Fruit fly (Drosophila melanogaster) whole organism, embryonic: ENCODE measurements around the gene Rab3-GEF.
A peak's percentile ranks its signal among the peaks of the same experiment; 100 is the strongest.

Experiments used
- Adf1 ChIP-seq: fragments of 200-800 bp; sonication (Bioruptor generic); IDR thresholded peaks from 2 replicates; pipeline ENCODE4 v1.3.6; 2022; ENCODE audit warnings: missing biosample characterization, missing genetic modification characterization
- CG10209 ChIP-seq: fragments of 200-800 bp; sonication (Bioruptor generic); optimal IDR thresholded peaks from 3 replicates; lab custom pipeline; 2017; ENCODE audit warnings: missing biosample characterization, mild to moderate bottlenecking, missing genetic modification characterization, missing genetic modification reagents
- CG1024 ChIP-seq: fragments of 200-800 bp; sonication (Bioruptor generic); IDR thresholded peaks from 2 replicates; pipeline ENCODE4 v1.3.6; 2022; ENCODE audit warnings: missing biosample characterization, missing genetic modification characterization
- CG12155 ChIP-seq: fragments of 200-800 bp; sonication (Bioruptor generic); optimal IDR thresholded peaks from 3 replicates; lab custom pipeline; 2016; ENCODE audit warnings: missing biosample characterization, missing genetic modification characterization
- CG12391 ChIP-seq: fragments of 200-800 bp; sonication (Bioruptor generic); optimal IDR thresholded peaks from 3 replicates; lab custom pipeline; 2018; ENCODE audit warnings: missing biosample characterization, mild to moderate bottlenecking, missing genetic modification characterization, moderate library complexity
- CG14710 ChIP-seq: fragments of 200-800 bp; sonication (Bioruptor generic); optimal IDR thresholded peaks from 3 replicates; lab custom pipeline; 2019; ENCODE audit warnings: missing biosample characterization, mild to moderate bottlenecking, missing genetic modification characterization, moderate library complexity
- CG15479 ChIP-seq: fragments of 200-800 bp; sonication (Bioruptor generic); optimal IDR thresholded peaks from 3 replicates; lab custom pipeline; 2019; ENCODE audit warnings: missing biosample characterization, mild to moderate bottlenecking, missing genetic modification characterization, moderate library complexity
- CG1603 ChIP-seq: fragments of 200-800 bp; sonication (Bioruptor generic); optimal IDR thresholded peaks from 2 replicates; lab custom pipeline; 2019; ENCODE audit warnings: missing biosample characterization, mild to moderate bottlenecking, missing genetic modification characterization, moderate library complexity
- CG17186 ChIP-seq: fragments of 200-800 bp; sonication (Bioruptor generic); optimal IDR thresholded peaks from 3 replicates; lab custom pipeline; 2017; ENCODE audit warnings: missing biosample characterization, missing genetic modification reagents, missing genetic modification characterization
- CG2202 ChIP-seq: fragments of 200-800 bp; sonication (Bioruptor generic); optimal IDR thresholded peaks from 2 replicates; lab custom pipeline; 2018; ENCODE audit warnings: missing biosample characterization, mild to moderate bottlenecking, missing genetic modification characterization
- CG2712 ChIP-seq: fragments of 200-800 bp; optimal IDR thresholded peaks from 3 replicates; lab custom pipeline; 2019; ENCODE audit warnings: missing biosample characterization, mild to moderate bottlenecking, missing genetic modification characterization, moderate library complexity
- CG30403 ChIP-seq: fragments of 200-800 bp; sonication (Bioruptor generic); optimal IDR thresholded peaks from 3 replicates; lab custom pipeline; 2016; ENCODE audit warnings: missing biosample characterization, missing genetic modification characterization
- CG3281 ChIP-seq: fragments of 200-800 bp; sonication (Bioruptor generic); optimal IDR thresholded peaks from 3 replicates; lab custom pipeline; 2017; ENCODE audit warnings: missing biosample characterization, mild to moderate bottlenecking, missing genetic modification characterization
- CG4360 ChIP-seq: fragments of 200-800 bp; sonication (Bioruptor generic); IDR thresholded peaks from 2 replicates; pipeline ENCODE4 v1.3.6; 2022; ENCODE audit warnings: missing biosample characterization, missing genetic modification characterization
- CG4617 ChIP-seq: fragments of 200-800 bp; sonication (Bioruptor generic); optimal IDR thresholded peaks from 3 replicates; lab custom pipeline; 2016; ENCODE audit warnings: missing biosample characterization, missing genetic modification characterization, borderline replicate concordance
- CG6791 ChIP-seq: fragments of 200-800 bp; sonication (Bioruptor generic); IDR thresholded peaks from 3 replicates; pipeline ENCODE4 v1.3.6; 2022; ENCODE audit warnings: missing biosample characterization, missing genetic modification characterization; ENCODE audit not compliant: partially characterized antibody
- CG7556 ChIP-seq: fragments of 200-800 bp; sonication (Bioruptor generic); optimal IDR thresholded peaks from 2 replicates; lab custom pipeline; 2017; ENCODE audit warnings: missing biosample characterization, mild to moderate bottlenecking, missing genetic modification characterization
- CG7786 ChIP-seq: fragments of 200-800 bp; sonication (Bioruptor generic); optimal IDR thresholded peaks from 2 replicates; lab custom pipeline; 2016; ENCODE audit warnings: missing biosample characterization, missing genetic modification characterization
- CG7987 ChIP-seq: fragments of 200-800 bp; sonication (Bioruptor generic); optimal IDR thresholded peaks from 2 replicates; lab custom pipeline; 2018; ENCODE audit warnings: missing biosample characterization, mild to moderate bottlenecking, missing genetic modification characterization, moderate library complexity
- CG8290 ChIP-seq, 3 experiments: fragments of 200-800 bp; sonication (Bioruptor generic); optimal IDR thresholded peaks; 2 replicates each; lab custom pipeline; 2016 to 2019; ENCODE audit warnings: missing biosample characterization in 3 of 3, missing genetic modification characterization in 3 of 3, mild to moderate bottlenecking in 2 of 3, moderate library complexity in 1 of 3
- CG8924 ChIP-seq: fragments of 200-800 bp; optimal IDR thresholded peaks from 3 replicates; lab custom pipeline; 2019; ENCODE audit warnings: missing biosample characterization, mild to moderate bottlenecking, missing genetic modification characterization, moderate library complexity
- CG9727 ChIP-seq: fragments of 200-800 bp; sonication (Bioruptor generic); optimal IDR thresholded peaks from 3 replicates; lab custom pipeline; 2017; ENCODE audit warnings: missing biosample characterization, mild to moderate bottlenecking, missing genetic modification characterization
- CG9932 ChIP-seq: fragments of 200-800 bp; sonication (Bioruptor generic); IDR thresholded peaks from 2 replicates; pipeline ENCODE4 v1.3.6; 2022; ENCODE audit warnings: missing biosample characterization, missing genetic modification characterization
- CoRest ChIP-seq: fragments of 200-800 bp; sonication (Bioruptor generic); optimal IDR thresholded peaks from 3 replicates; lab custom pipeline; 2018; ENCODE audit warnings: missing biosample characterization, mild to moderate bottlenecking, missing genetic modification characterization, moderate library complexity
- E2f2 ChIP-seq: fragments of 200-800 bp; sonication (Bioruptor generic); IDR thresholded peaks from 2 replicates; pipeline ENCODE4 v1.3.6; 2022; ENCODE audit warnings: missing biosample characterization, missing genetic modification characterization
- Ets65A ChIP-seq: fragments of 200-800 bp; sonication (Bioruptor generic); peaks from one replicate; lab custom pipeline; 2016; ENCODE audit warnings: missing biosample characterization, missing genetic modification characterization
- Ets97D ChIP-seq: fragments of 200-800 bp; sonication (Bioruptor generic); optimal IDR thresholded peaks from 3 replicates; lab custom pipeline; 2016; ENCODE audit warnings: missing biosample characterization, missing genetic modification characterization
- Fer2 ChIP-seq: fragments of 200-800 bp; sonication (Bioruptor generic); optimal IDR thresholded peaks from 2 replicates; lab custom pipeline; 2018; ENCODE audit warnings: missing biosample characterization, mild to moderate bottlenecking, missing genetic modification characterization, moderate library complexity
- Mad ChIP-seq: fragments of 200-800 bp; sonication (Bioruptor generic); optimal IDR thresholded peaks from 2 replicates; lab custom pipeline; 2016; ENCODE audit warnings: missing biosample characterization, missing genetic modification characterization
- NC2β ChIP-seq: fragments of 200-800 bp; sonication (Bioruptor generic); optimal IDR thresholded peaks from 2 replicates; lab custom pipeline; 2016; ENCODE audit warnings: missing biosample characterization, missing genetic modification characterization
- Neu2 ChIP-seq: fragments of 200-800 bp; sonication (Bioruptor generic); optimal IDR thresholded peaks from 3 replicates; lab custom pipeline; 2016; ENCODE audit warnings: missing biosample characterization, missing genetic modification characterization, borderline replicate concordance
- Nf-YC ChIP-seq: fragments of 200-800 bp; optimal IDR thresholded peaks from 3 replicates; lab custom pipeline; 2019; ENCODE audit warnings: missing biosample characterization, mild to moderate bottlenecking, missing genetic modification characterization, moderate library complexity
- Opbp ChIP-seq: fragments of 200-800 bp; sonication (Bioruptor generic); IDR thresholded peaks from 3 replicates; pipeline ENCODE4 v1.3.6; 2022; ENCODE audit warnings: missing biosample characterization, missing genetic modification characterization; ENCODE audit not compliant: partially characterized antibody
- PHDP ChIP-seq: fragments of 200-800 bp; sonication (Bioruptor generic); optimal IDR thresholded peaks from 3 replicates; lab custom pipeline; 2018; ENCODE audit warnings: missing biosample characterization, mild to moderate bottlenecking, missing genetic modification characterization, moderate library complexity
- Pdp1 ChIP-seq, 2 experiments: fragments of 200-800 bp; sonication (Bioruptor generic); optimal IDR thresholded peaks; 3 replicates each; lab custom pipeline; 2016; ENCODE audit warnings: missing biosample characterization in 2 of 2, missing genetic modification characterization in 2 of 2, mild to moderate bottlenecking in 1 of 2, moderate library complexity in 1 of 2
- Rx ChIP-seq: fragments of 200-800 bp; sonication (Bioruptor generic); IDR thresholded peaks from 2 replicates; pipeline ENCODE4 v1.3.6; 2022; ENCODE audit warnings: missing biosample characterization, missing genetic modification characterization
- Sin3A ChIP-seq: fragments of >200 bp; optimal IDR thresholded peaks from 2 replicates; lab custom pipeline; 2018
- Sry-β ChIP-seq: fragments of 200-800 bp; sonication (Bioruptor generic); optimal IDR thresholded peaks from 2 replicates; lab custom pipeline; 2018; ENCODE audit warnings: missing biosample characterization, mild to moderate bottlenecking, missing genetic modification characterization, moderate library complexity
- Sry-δ ChIP-seq: fragments of 200-800 bp; sonication (Bioruptor generic); optimal IDR thresholded peaks from 2 replicates; lab custom pipeline; 2016; ENCODE audit warnings: missing biosample characterization, missing genetic modification characterization
- YL-1 ChIP-seq: fragments of 200-800 bp; sonication (Bioruptor generic); optimal IDR thresholded peaks from 3 replicates; lab custom pipeline; 2017; ENCODE audit warnings: missing biosample characterization, mild to moderate bottlenecking, missing genetic modification characterization
- ato ChIP-seq: fragments of 200-800 bp; sonication (Bioruptor generic); IDR thresholded peaks from 2 replicates; pipeline ENCODE4 v1.3.6; 2022; ENCODE audit warnings: missing biosample characterization, missing genetic modification characterization; ENCODE audit not compliant: partially characterized antibody
- br ChIP-seq: fragments of >200 bp; optimal IDR thresholded peaks from 2 replicates; lab custom pipeline; 2017
- chif ChIP-seq, 2 experiments: fragments of 200-800 bp; sonication (Bioruptor generic); optimal IDR thresholded peaks; 3 replicates each; lab custom pipeline; 2016; ENCODE audit warnings: missing biosample characterization in 2 of 2, missing genetic modification characterization in 2 of 2
- chm ChIP-seq: fragments of 200-800 bp; sonication (Bioruptor generic); IDR thresholded peaks from 2 replicates; pipeline ENCODE4 v1.3.6; 2022; ENCODE audit warnings: missing biosample characterization, missing genetic modification characterization
- dmrt11E ChIP-seq: fragments of 200-800 bp; sonication (Bioruptor generic); optimal IDR thresholded peaks from 3 replicates; lab custom pipeline; 2018; ENCODE audit warnings: missing biosample characterization, mild to moderate bottlenecking, missing genetic modification characterization, moderate library complexity
- nmo ChIP-seq: fragments of 200-800 bp; sonication (Bioruptor generic); optimal IDR thresholded peaks from 2 replicates; lab custom pipeline; 2018; ENCODE audit warnings: missing biosample characterization, mild to moderate bottlenecking, missing genetic modification characterization, moderate library complexity
- pfk ChIP-seq: fragments of 200-800 bp; sonication (Bioruptor generic); optimal IDR thresholded peaks from 2 replicates; lab custom pipeline; 2018; ENCODE audit warnings: missing biosample characterization, mild to moderate bottlenecking, missing genetic modification characterization, moderate library complexity
- sens ChIP-seq: fragments of 200-800 bp; sonication (Bioruptor generic); peaks from one replicate; lab custom pipeline; 2016; ENCODE audit warnings: missing biosample characterization, missing genetic modification characterization
- unpg ChIP-seq: fragments of 200-800 bp; sonication (Bioruptor generic); optimal IDR thresholded peaks from 3 replicates; lab custom pipeline; 2018; ENCODE audit warnings: missing biosample characterization, mild to moderate bottlenecking, missing genetic modification characterization, moderate library complexity

Gene Rab3-GEF

dm6 chrX:15063404-15064062 lies 25.9 kb upstream of the Rab3-GEF start, which contains the start of the genes hiw and ND-B18 (continued):
- TF ChIP-seq CG7786 (GFP tag; lab: Kevin White, UChicago) (peak; percentile 18), Neu2 (no peak), CG15479 (GFP tag; lab: Kevin White, UChicago) (peak; percentile 63), NC2β (peak; percentile 11), chif (GFP tag; optimal IDR thresholded peaks at IDR 0.05; lab: Kevin White, UChicago) (peak in 1 of 2 experiments; percentile 25), CG8924 (tag; lab: Kevin White, UChicago) (peak; percentile 21), CG12391 (tag; lab: Kevin White, UChicago) (peak; percentile 8), CG12155 (GFP tag; lab: Kevin White, UChicago) (peak; percentile 11), Nf-YC (tag; lab: Kevin White, UChicago) (peak; percentile 12), Ets97D (GFP tag; lab: Kevin White, UChicago) (peak; percentile 92), pfk (GFP tag; lab: Kevin White, UChicago) (no peak), ato (0 out of 2 replicates have a peak, but pooled peaks have one; percentile 15), Sry-β (GFP tag; lab: Kevin White, UChicago) (peak; percentile 72), CG1024 (no peak), CG6791 (GFP tag; lab: Robert Waterston, UW) (peak; percentile 33; the same call in 2 of the 3 replicates), CG4617 (peak; percentile 73), chm (GFP tag; lab: Robert Waterston, UW) (0 out of 2 replicates have a peak, but pooled peaks have one; percentile 50), Pdp1 (GFP tag; optimal IDR thresholded peaks at IDR 0.05; lab: Kevin White, UChicago) (peak in 1 of 2 experiments; percentile 93), CG9932 (GFP tag; lab: Robert Waterston, UW) (peak; percentile 23; the same call in 1 of the 2 replicates), CG17186 (GFP tag; lab: Kevin White, UChicago) (peak; percentile 61), sens (peak; percentile 70), PHDP (tag; lab: Kevin White, UChicago) (peak; percentile 8), Rx (GFP tag; lab: Robert Waterston, UW) (no peak), Adf1 (GFP tag; lab: Robert Waterston, UW) (no peak), YL-1 (GFP tag; lab: Kevin White, UChicago) (peak; percentile 89), CG1603 (peak; percentile 70), Fer2 (tag; lab: Kevin White, UChicago) (no peak), Sin3A (lab: Kevin White, UChicago) (peak; percentile 36), Ets65A (GFP tag; lab: Kevin White, UChicago) (peak; percentile 91), br (no peak), CG14710 (peak; percentile 46), CG2202 (tag; lab: Kevin White, UChicago) (no peak), CG4360 (GFP tag; lab: Robert Waterston, UW) (peak; percentile 94), dmrt11E (tag; lab: Kevin White, UChicago) (no peak), CoRest (tag; lab: Kevin White, UChicago) (peak; percentile 47), CG10209 (GFP tag; lab: Kevin White, UChicago) (peak; percentile 9), CG8290 (GFP tag; optimal IDR thresholded peaks at IDR 0.05; lab: Kevin White, UChicago) (peak; percentile 13), CG8290 (tag; optimal IDR thresholded peaks at IDR 0.05; lab: Kevin White, UChicago) (no peak), CG7987 (peak; percentile 29), CG7556 (GFP tag; lab: Kevin White, UChicago) (peak; percentile 4), Opbp (GFP tag; lab: Robert Waterston, UW) (peak; percentile 22; the same call in 1 of the 3 replicates), CG2712 (tag; lab: Kevin White, UChicago) (peak; percentile 28), unpg (peak; percentile 6), nmo (GFP tag; lab: Kevin White, UChicago) (peak; percentile 35), CG3281 (peak; percentile 29), Sry-δ (GFP tag; lab: Kevin White, UChicago) (peak; percentile 26), CG30403 (GFP tag; lab: Kevin White, UChicago) (peak; percentile 41), CG9727 (GFP tag; lab: Kevin White, UChicago) (peak; percentile 26), E2f2 (GFP tag; lab: Robert Waterston, UW) (peak; percentile 69), Mad (peak; percentile 29)
